Fruit fly (Drosophila melanogaster) S2 (cell line): Measurements from ENCODE around the gene chif.

Source experiments
- CG8478 ChIP-seq: fragments of >200 bp; optimal IDR thresholded peaks from 2 replicates; lab custom pipeline; 2018
- CTCF ChIP-seq, 2 experiments: fragments of >200 bp; optimal IDR thresholded peaks; 2 replicates each; lab custom pipeline; 2018

- TF ChIP-seq CTCF (optimal IDR thresholded peaks at IDR 0.05; lab: Kevin White, UChicago), result no peak
- no peak for TF ChIP-seq CG8478 (lab: Kevin White, UChicago)
These were observed 34.4 kb downstream of the chif start for dm6 chr2L:16317777-16318610.
